Worm (Caenorhabditis elegans) whole organism, L4 larva: ENCODE measurements around the gene F19F10.3.
"Not testable (repeated sequence)": the region's sequence is repeated elsewhere in the genome, so short reads cannot be mapped to it uniquely, and the experiment has no call there.

ENCODE experiments used
- D1046.2 ChIP-seq: fragments of 200-800 bp; sonication (Bioruptor generic); IDR thresholded peaks from 2 replicates; pipeline ENCODE4 v1.3.6; 2022; ENCODE audit warnings: missing genetic modification characterization, missing compliant biosample characterization
- F26F4.8 ChIP-seq: fragments of 200-800 bp; sonication (Bioruptor generic); conservative IDR thresholded peaks from 2 replicates; pipeline ENCODE4 v1.3.6; 2022; ENCODE audit warnings: missing genetic modification characterization, missing compliant biosample characterization
- T20F7.1 ChIP-seq: fragments of 200-800 bp; sonication (Bioruptor generic); optimal IDR thresholded peaks from 2 replicates; lab custom pipeline; 2018; ENCODE audit warnings: mild to moderate bottlenecking, missing genetic modification characterization, missing compliant biosample characterization
- T26A8.4 ChIP-seq: fragments of 200-800 bp; sonication (Bioruptor generic); IDR thresholded peaks from 2 replicates; pipeline ENCODE4 v1.3.6; 2022; ENCODE audit warnings: missing genetic modification characterization, missing compliant biosample characterization
- Y48G9A.11 ChIP-seq: fragments of 200-800 bp; sonication (Bioruptor generic); IDR thresholded peaks from 2 replicates; pipeline ENCODE4 v1.3.6; 2022; ENCODE audit warnings: missing genetic modification reagents, missing genetic modification characterization, missing compliant biosample characterization
- ZK546.5 ChIP-seq, 2 experiments: sonication (generic microtip); optimal IDR thresholded peaks; 2 replicates each; lab custom pipeline; 2017; ENCODE audit warnings: missing biosample characterization in 2 of 2, missing genetic modification characterization in 2 of 2
- ama-1 ChIP-seq: fragments of 150-350 bp; optimal IDR thresholded peaks from 2 replicates; lab custom pipeline; 2014; ENCODE audit warnings: inconsistent platforms, mixed read lengths
- attf-4 ChIP-seq: sonication (generic microtip); optimal IDR thresholded peaks from 3 replicates; lab custom pipeline; 2017; ENCODE audit warnings: missing biosample characterization, missing genetic modification characterization
- cey-2 ChIP-seq: sonication (generic microtip); optimal IDR thresholded peaks from 3 replicates; lab custom pipeline; 2017; ENCODE audit warnings: missing genetic modification characterization, mild to moderate bottlenecking, missing compliant biosample characterization, antibody characterized with exemption, borderline replicate concordance; ENCODE audit not compliant: insufficient read depth
- daf-16 ChIP-seq, 3 experiments: sonication (generic microtip); optimal IDR thresholded peaks; 2 replicates each; lab custom pipeline; 2016 to 2017; ENCODE audit warnings: missing genetic modification characterization in 3 of 3, missing genetic modification reagents in 3 of 3, mild to moderate bottlenecking in 2 of 3, missing compliant biosample characterization in 2 of 3, missing biosample characterization in 1 of 3, moderate library complexity in 1 of 3
- daf-8 ChIP-seq: fragments of 200-800 bp; sonication (Bioruptor generic); IDR thresholded peaks from 2 replicates; pipeline ENCODE4 v1.3.6; 2022; ENCODE audit warnings: missing genetic modification characterization, missing compliant biosample characterization
- dmd-8 ChIP-seq: fragments of 200-800 bp; sonication (Bioruptor generic); IDR thresholded peaks from 2 replicates; pipeline ENCODE4 v1.3.6; 2022; ENCODE audit warnings: missing genetic modification characterization, missing compliant biosample characterization
- dpl-1 ChIP-seq: fragments of 150-350 bp; optimal IDR thresholded peaks from 2 replicates; lab custom pipeline; 2014; ENCODE audit warnings: missing biosample characterization, missing genetic modification reagents, missing genetic modification characterization
- duxl-1 ChIP-seq: sonication (generic microtip); optimal IDR thresholded peaks from 2 replicates; lab custom pipeline; 2016; ENCODE audit warnings: mild to moderate bottlenecking, missing genetic modification characterization, moderate library complexity, missing compliant biosample characterization; ENCODE audit not compliant: poor library complexity
- hif-1 ChIP-seq, 2 experiments: sonication (generic microtip); optimal IDR thresholded peaks; 2 replicates each; lab custom pipeline; 2016 to 2017; ENCODE audit warnings: missing compliant biosample characterization in 2 of 2, missing genetic modification characterization in 2 of 2, missing genetic modification reagents in 2 of 2, missing genotype in 2 of 2, mild to moderate bottlenecking in 1 of 2
- hlh-11 ChIP-seq: fragments of 200-800 bp; sonication (Bioruptor generic); optimal IDR thresholded peaks from 2 replicates; lab custom pipeline; 2018; ENCODE audit warnings: mild to moderate bottlenecking, missing genetic modification characterization, missing compliant biosample characterization
- lim-7 ChIP-seq: fragments of 200-800 bp; sonication (Bioruptor generic); IDR thresholded peaks from 2 replicates; pipeline ENCODE4 v1.3.6; 2022; ENCODE audit warnings: missing genetic modification characterization, missing compliant biosample characterization
- lin-15B ChIP-seq: fragments of 150-350 bp; sonication (generic microtip); optimal IDR thresholded peaks from 3 replicates; lab custom pipeline; 2014; ENCODE audit warnings: missing biosample characterization, missing genetic modification characterization
- lin-29 ChIP-seq: fragments of 200-800 bp; sonication (Bioruptor generic); IDR thresholded peaks from 2 replicates; pipeline ENCODE4 v1.3.6; 2022; ENCODE audit warnings: missing genetic modification reagents, missing genetic modification characterization, missing compliant biosample characterization
- lin-39 ChIP-seq: fragments of 150-350 bp; optimal IDR thresholded peaks from 2 replicates; lab custom pipeline; 2014; ENCODE audit warnings: missing biosample characterization, missing genetic modification reagents, missing genetic modification characterization
- lir-3 ChIP-seq: sonication (generic microtip); optimal IDR thresholded peaks from 2 replicates; lab custom pipeline; 2016; ENCODE audit warnings: mild to moderate bottlenecking, missing genetic modification characterization, missing compliant biosample characterization
- mdl-1 ChIP-seq, 2 experiments: fragments of 150-350 bp in 1 of 2; sonication (generic microtip) in 1 of 2; optimal IDR thresholded peaks; 2 replicates each; lab custom pipeline; 2014 to 2017; ENCODE audit warnings: missing biosample characterization in 2 of 2, missing genetic modification characterization in 2 of 2
- nhr-28 ChIP-seq: fragments of 150-350 bp; optimal IDR thresholded peaks from 2 replicates; lab custom pipeline; 2014; ENCODE audit warnings: missing biosample characterization, missing genetic modification characterization
- nhr-48 ChIP-seq: sonication (generic microtip); optimal IDR thresholded peaks from 2 replicates; lab custom pipeline; 2016; ENCODE audit warnings: mild to moderate bottlenecking, missing genetic modification characterization, missing compliant biosample characterization
- nhr-6 ChIP-seq: fragments of 150-350 bp; optimal IDR thresholded peaks from 2 replicates; lab custom pipeline; 2014; ENCODE audit warnings: missing biosample characterization, missing genetic modification characterization
- nhr-77 ChIP-seq: fragments of 150-350 bp; optimal IDR thresholded peaks from 2 replicates; lab custom pipeline; 2014; ENCODE audit warnings: missing biosample characterization, missing genetic modification characterization
- php-3 ChIP-seq: fragments of 200-800 bp; sonication (Bioruptor generic); IDR thresholded peaks from 2 replicates; pipeline ENCODE4 v1.3.6; 2022; ENCODE audit warnings: missing genetic modification reagents, missing genetic modification characterization, missing compliant biosample characterization
- pqm-1 ChIP-seq: sonication (generic microtip); optimal IDR thresholded peaks from 2 replicates; lab custom pipeline; 2017; ENCODE audit warnings: missing biosample characterization, missing genetic modification characterization
- sdz-12 ChIP-seq: fragments of 200-800 bp; sonication (Bioruptor generic); optimal IDR thresholded peaks from 2 replicates; lab custom pipeline; 2018; ENCODE audit warnings: mild to moderate bottlenecking, missing genetic modification characterization, missing compliant biosample characterization
- snpc-4 ChIP-seq: fragments of 150-350 bp; optimal IDR thresholded peaks from 2 replicates; lab custom pipeline; 2014; ENCODE audit warnings: missing biosample characterization, missing genetic modification characterization
- spr-1 ChIP-seq: sonication (generic microtip); optimal IDR thresholded peaks from 2 replicates; lab custom pipeline; 2016; ENCODE audit warnings: mild to moderate bottlenecking, missing genetic modification characterization, missing compliant biosample characterization
- zag-1 ChIP-seq: fragments of 150-350 bp; optimal IDR thresholded peaks from 2 replicates; lab custom pipeline; 2014; ENCODE audit warnings: missing biosample characterization, missing genetic modification characterization
- zip-11 ChIP-seq: fragments of 200-800 bp; sonication (Bioruptor generic); IDR thresholded peaks from 2 replicates; pipeline ENCODE4 v1.3.6; 2022; ENCODE audit warnings: missing genetic modification characterization, missing compliant biosample characterization

F19F10.3 gene

DNA sequence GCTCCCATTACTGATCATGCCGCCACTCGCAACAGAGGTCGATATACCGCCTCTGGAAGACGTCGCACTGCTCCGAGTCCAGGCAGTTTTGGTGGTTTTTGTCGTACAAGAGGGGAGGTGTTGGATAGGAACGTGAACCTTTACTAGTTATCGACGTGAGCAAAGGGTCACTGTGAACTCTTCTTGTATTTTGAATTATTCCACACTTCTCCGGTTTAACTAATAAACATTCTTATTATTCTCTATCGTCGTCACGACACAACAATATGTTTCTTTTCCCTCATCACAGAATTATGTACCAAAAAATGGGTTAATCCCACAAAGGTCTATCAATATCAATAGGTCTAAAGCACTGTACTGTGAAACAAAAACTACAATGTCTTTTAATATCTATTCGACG is 40.5 kb upstream of the F19F10.3 start, which contains the start of gene nhr-171:
Gene nhr-171 (plus strand): TSS at position 301 of the 400 bp plus-strand sequence.
- not testable (repeated sequence) for TF ChIP-seq ZK546.5 (tag; optimal IDR thresholded peaks at IDR 0.05; lab: Kevin White, UChicago); duxl-1; F26F4.8 (GFP tag; lab: Robert Waterston, UW)

DNA sequence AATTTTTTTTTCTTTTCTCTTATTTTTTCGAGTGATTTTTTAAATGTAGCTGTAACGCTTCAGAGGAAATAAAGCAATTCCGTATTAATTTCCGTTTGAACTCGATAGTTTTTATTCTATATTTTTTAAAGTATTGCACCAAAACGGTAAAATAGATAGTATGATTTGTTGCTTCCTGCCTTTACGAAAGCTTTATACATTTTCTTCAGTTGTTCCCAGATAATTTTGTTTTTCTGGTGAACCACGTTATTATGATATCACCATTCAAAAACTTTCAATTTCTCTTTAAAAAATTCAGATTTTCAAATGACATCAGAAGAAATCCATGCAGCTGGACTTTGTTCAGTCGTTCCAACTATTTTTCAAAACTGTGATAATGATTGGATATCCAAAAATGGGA is 37.0 kb upstream of the F19F10.3 start, which contains the start of gene srb-18:
Gene srb-18 (plus strand): TSS at position 301 of the 400 bp plus-strand sequence.
- TF ChIP-seq attf-4 (tag; lab: Kevin White, UChicago) (no peak), cey-2 (tag; lab: Kevin White, UChicago) (no peak), nhr-6 (no peak), zip-11 (GFP tag; lab: Robert Waterston, UW) (no peak), daf-8 (GFP tag; lab: Robert Waterston, UW) (no peak)

- no peak for TF ChIP-seq nhr-28 (tag; lab: Kevin White, UChicago)
- TF ChIP-seq hlh-11: no peak
- no peak for TF ChIP-seq sdz-12 (GFP tag; lab: Kevin White, UChicago)
- no peak for TF ChIP-seq dpl-1 (GFP tag; lab: Kevin White, UChicago)
- TF ChIP-seq spr-1: no peak
- TF ChIP-seq lim-7 (GFP tag; lab: Robert Waterston, UW): no peak
- no peak for TF ChIP-seq dmd-8 (GFP tag; lab: Robert Waterston, UW)
- TF ChIP-seq snpc-4 (tag; lab: Kevin White, UChicago): no peak
- no peak for TF ChIP-seq ama-1 (lab: Kevin White, UChicago)
- no peak for TF ChIP-seq lin-29
- no peak for TF ChIP-seq hif-1 (tag; optimal IDR thresholded peaks at IDR 0.05; lab: Kevin White, UChicago)
- no peak for TF ChIP-seq Y48G9A.11 (GFP tag; lab: Robert Waterston, UW)
- no peak for TF ChIP-seq T26A8.4 (GFP tag; lab: Robert Waterston, UW)
- no peak for TF ChIP-seq php-3 (GFP tag; lab: Robert Waterston, UW)
- no peak for TF ChIP-seq zag-1 (tag; lab: Kevin White, UChicago)
- no peak for TF ChIP-seq ZK546.5 (tag; optimal IDR thresholded peaks at IDR 0.05; lab: Kevin White, UChicago)
These were observed 31.8 kb upstream of the F19F10.3 start, which contains the start of gene srb-19 for ce11 chrV:7520077-7520476. TSS of gene srb-19 (minus strand) at chrV:7520177.

DNA sequence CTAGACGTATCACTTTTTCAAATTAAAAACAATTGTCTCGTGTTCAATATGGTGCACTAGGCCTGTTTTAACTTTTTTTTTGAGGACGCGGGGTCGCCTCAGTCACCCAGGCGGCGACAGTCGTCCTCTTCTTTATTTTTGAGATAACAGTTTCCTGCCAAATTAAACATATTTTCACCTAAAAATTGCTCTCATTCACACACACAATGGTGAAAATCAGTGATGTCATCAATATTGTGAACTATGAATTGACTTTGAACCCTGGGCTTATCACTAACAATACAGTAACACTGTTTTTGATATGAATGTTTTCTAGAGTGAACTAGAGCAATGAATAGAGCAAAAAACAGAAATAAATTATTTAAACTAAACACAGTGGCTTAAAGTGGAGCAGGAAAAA is 30.6 kb upstream of the F19F10.3 start:
- peak; percentile 58 for TF ChIP-seq pqm-1 (tag; lab: Kevin White, UChicago)
- TF ChIP-seq nhr-77 (tag; lab: Kevin White, UChicago): peak; percentile 22
- no peak for TF ChIP-seq sdz-12 (GFP tag; lab: Kevin White, UChicago)
- no peak for TF ChIP-seq daf-16 (GFP tag; optimal IDR thresholded peaks at IDR 0.05; lab: Kevin White, UChicago)
- peak; percentile 94 for TF ChIP-seq daf-16 (tag; optimal IDR thresholded peaks at IDR 0.05; lab: Kevin White, UChicago)
- TF ChIP-seq lin-15B (tag; lab: Kevin White, UChicago): no peak
- no peak for TF ChIP-seq T20F7.1
- TF ChIP-seq nhr-28 (tag; lab: Kevin White, UChicago): peak; percentile 41
- TF ChIP-seq nhr-48 (tag; lab: Kevin White, UChicago): peak; percentile 19
- TF ChIP-seq nhr-6: no peak

- TF ChIP-seq lir-3 (no peak), zip-11 (GFP tag; lab: Robert Waterston, UW) (no peak), D1046.2 (no peak), duxl-1 (no peak)
These were observed 29.6 kb upstream of the F19F10.3 start, which contains the start of gene C54F6.15 for ce11 chrV:7522279-7522678. TSS of gene C54F6.15 (minus strand) at chrV:7522379.

- TF ChIP-seq lin-39 (tag; lab: Kevin White, UChicago) (no peak), mdl-1 (tag; optimal IDR thresholded peaks at IDR 0.05; lab: Kevin White, UChicago) (no peak)
These were observed 28.5 kb upstream of the F19F10.3 start, which contains the start of gene C54F6.6 for ce11 chrV:7523392-7523791. TSS of gene C54F6.6 (plus strand) at chrV:7523692.
